Worm (Caenorhabditis elegans): Measurements from ENCODE around the gene gst-39.
"Not testable (repeated sequence)": the region's sequence is repeated elsewhere in the genome, so short reads cannot be mapped to it uniquely, and the experiment has no call there.

gst-39 gene

ce11 chrII:15171816-15172215, at the start of gene gst-39:
gst-39 (minus strand) TSS chrII:15171916.
- TF ChIP-seq flt-1 (GFP tag; IDR thresholded peaks at IDR 0.05); tab-1 (GFP tag; IDR thresholded peaks at IDR 0.05); cog-1 (tag; optimal IDR thresholded peaks at IDR 0.05): not testable (repeated sequence)

ce11 chrII:15220116-15220515, 48.4 kb upstream of the gst-39 start:
- TF ChIP-seq cog-1 (tag; optimal IDR thresholded peaks at IDR 0.05) (no peak), ref-1 (GFP tag; conservative IDR thresholded peaks at IDR 0.05) (no peak), tab-1 (GFP tag; IDR thresholded peaks at IDR 0.05) (no peak), ztf-23 (GFP tag; IDR thresholded peaks at IDR 0.05) (no peak), med-1 (GFP tag; optimal IDR thresholded peaks at IDR 0.05; ENCODE audit: insufficient read depth) (no peak), klf-2 (GFP tag; conservative IDR thresholded peaks at IDR 0.05) (no peak), T22C8.4 (GFP tag; IDR thresholded peaks at IDR 0.05) (no peak), flt-1 (GFP tag; IDR thresholded peaks at IDR 0.05) (no peak), ztf-29 (GFP tag; IDR thresholded peaks at IDR 0.05) (no peak)

DNA sequence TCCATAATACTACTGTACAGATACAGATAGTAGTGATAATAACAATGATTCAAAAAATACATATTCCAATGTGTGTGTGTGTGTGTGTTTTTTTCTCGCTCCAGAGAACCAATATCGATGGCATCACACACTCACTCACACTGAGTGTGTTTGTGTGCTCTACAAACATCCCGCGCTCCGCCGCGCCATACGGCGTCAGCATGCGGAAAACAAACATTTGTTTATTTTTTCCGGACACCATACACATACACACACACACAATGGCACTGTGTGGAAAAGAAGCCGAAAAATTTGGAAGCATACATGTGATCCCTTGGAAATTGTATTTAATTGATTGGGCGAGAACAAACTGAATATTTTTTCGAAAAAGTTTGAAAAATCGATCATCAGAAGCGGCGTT, 47.3 kb upstream of the gst-39 start:
- TF ChIP-seq flt-1 (GFP tag; IDR thresholded peaks at IDR 0.05) = no peak
- TF ChIP-seq med-1 (GFP tag; optimal IDR thresholded peaks at IDR 0.05; ENCODE audit: insufficient read depth) = no peak
- no peak for TF ChIP-seq cog-1 (tag; optimal IDR thresholded peaks at IDR 0.05)
- no peak for TF ChIP-seq tab-1 (GFP tag; IDR thresholded peaks at IDR 0.05)
- no peak for TF ChIP-seq ztf-23 (GFP tag; IDR thresholded peaks at IDR 0.05)
- no peak for TF ChIP-seq ztf-29 (GFP tag; IDR thresholded peaks at IDR 0.05)
- no peak for TF ChIP-seq ref-1 (GFP tag; conservative IDR thresholded peaks at IDR 0.05)
- TF ChIP-seq klf-2 (GFP tag; conservative IDR thresholded peaks at IDR 0.05) = no peak
- TF ChIP-seq T22C8.4 (GFP tag; IDR thresholded peaks at IDR 0.05) = no peak

ce11 chrII:15218609-15219008, 46.9 kb upstream of the gst-39 start:
- TF ChIP-seq ztf-29 (GFP tag; IDR thresholded peaks at IDR 0.05) = no peak
- TF ChIP-seq flt-1 (GFP tag; IDR thresholded peaks at IDR 0.05) = no peak
- TF ChIP-seq ref-1 (GFP tag; conservative IDR thresholded peaks at IDR 0.05) = no peak
- no peak for TF ChIP-seq ztf-23 (GFP tag; IDR thresholded peaks at IDR 0.05)
- no peak for TF ChIP-seq med-1 (GFP tag; optimal IDR thresholded peaks at IDR 0.05; ENCODE audit: insufficient read depth)
- no peak for TF ChIP-seq klf-2 (GFP tag; conservative IDR thresholded peaks at IDR 0.05)
- TF ChIP-seq tab-1 (GFP tag; IDR thresholded peaks at IDR 0.05) = no peak
- TF ChIP-seq cog-1 (tag; optimal IDR thresholded peaks at IDR 0.05) = no peak
- TF ChIP-seq T22C8.4 (GFP tag; IDR thresholded peaks at IDR 0.05) = no peak

- TF ChIP-seq flt-1 (GFP tag; IDR thresholded peaks at IDR 0.05) = 0 out of 2 replicates have a peak, but pooled peaks have one; percentile 31
- TF ChIP-seq T22C8.4 (GFP tag; IDR thresholded peaks at IDR 0.05) = no peak
- 0 out of 2 replicates have a peak, but pooled peaks have one; percentile 34 for TF ChIP-seq tab-1 (GFP tag; IDR thresholded peaks at IDR 0.05)
- TF ChIP-seq klf-2 (GFP tag; conservative IDR thresholded peaks at IDR 0.05) = no peak
- TF ChIP-seq cog-1 (tag; optimal IDR thresholded peaks at IDR 0.05) = no peak
Observed at ce11 chrII:15217949-15218348, 46.2 kb upstream of the gst-39 start.

ce11 chrII:15213732-15214131, 42.0 kb upstream of the gst-39 start:
- TF ChIP-seq T22C8.4 (GFP tag; IDR thresholded peaks at IDR 0.05) (no peak), ztf-23 (GFP tag; IDR thresholded peaks at IDR 0.05) (no peak), tab-1 (GFP tag; IDR thresholded peaks at IDR 0.05) (no peak), klf-2 (GFP tag; conservative IDR thresholded peaks at IDR 0.05) (no peak), cog-1 (tag; optimal IDR thresholded peaks at IDR 0.05) (no peak), ztf-29 (GFP tag; IDR thresholded peaks at IDR 0.05) (no peak), flt-1 (GFP tag; IDR thresholded peaks at IDR 0.05) (no peak), ref-1 (GFP tag; conservative IDR thresholded peaks at IDR 0.05) (no peak), med-1 (GFP tag; optimal IDR thresholded peaks at IDR 0.05; ENCODE audit: insufficient read depth) (no peak)

ce11 chrII:15212260-15212914, 40.7 kb upstream of the gst-39 start:
- peak; percentile 32; the same call in 1 of the 2 replicates for TF ChIP-seq ztf-23 (GFP tag; IDR thresholded peaks at IDR 0.05)
- TF ChIP-seq cog-1 (tag; optimal IDR thresholded peaks at IDR 0.05) = no peak

ce11 chrII:15209309-15209708, 37.6 kb upstream of the gst-39 start:
- no peak for TF ChIP-seq flt-1 (GFP tag; IDR thresholded peaks at IDR 0.05)
- TF ChIP-seq ref-1 (GFP tag; conservative IDR thresholded peaks at IDR 0.05) = no peak
- no peak for TF ChIP-seq ztf-23 (GFP tag; IDR thresholded peaks at IDR 0.05)
- no peak for TF ChIP-seq ztf-29 (GFP tag; IDR thresholded peaks at IDR 0.05)
- no peak for TF ChIP-seq T22C8.4 (GFP tag; IDR thresholded peaks at IDR 0.05)
- TF ChIP-seq tab-1 (GFP tag; IDR thresholded peaks at IDR 0.05) = no peak
- TF ChIP-seq klf-2 (GFP tag; conservative IDR thresholded peaks at IDR 0.05) = no peak
- no peak for TF ChIP-seq med-1 (GFP tag; optimal IDR thresholded peaks at IDR 0.05; ENCODE audit: insufficient read depth)
- TF ChIP-seq cog-1 (tag; optimal IDR thresholded peaks at IDR 0.05) = no peak

ce11 chrII:15208874-15209273, 37.2 kb upstream of the gst-39 start:
- TF ChIP-seq ref-1 (GFP tag; conservative IDR thresholded peaks at IDR 0.05) (no peak), ztf-29 (GFP tag; IDR thresholded peaks at IDR 0.05) (peak; percentile 66; the same call in 1 of the 2 replicates), ztf-23 (GFP tag; IDR thresholded peaks at IDR 0.05) (no peak), flt-1 (GFP tag; IDR thresholded peaks at IDR 0.05) (no peak), cog-1 (tag; optimal IDR thresholded peaks at IDR 0.05) (no peak), klf-2 (GFP tag; conservative IDR thresholded peaks at IDR 0.05) (no peak), T22C8.4 (GFP tag; IDR thresholded peaks at IDR 0.05) (no peak), med-1 (GFP tag; optimal IDR thresholded peaks at IDR 0.05; ENCODE audit: insufficient read depth) (no peak)

ce11 chrII:15208151-15208550, 36.4 kb upstream of the gst-39 start:
- TF ChIP-seq T22C8.4 (GFP tag; IDR thresholded peaks at IDR 0.05) (no peak), tab-1 (GFP tag; IDR thresholded peaks at IDR 0.05) (no peak), klf-2 (GFP tag; conservative IDR thresholded peaks at IDR 0.05) (no peak), cog-1 (tag; optimal IDR thresholded peaks at IDR 0.05) (no peak), ref-1 (GFP tag; conservative IDR thresholded peaks at IDR 0.05) (no peak), flt-1 (GFP tag; IDR thresholded peaks at IDR 0.05) (no peak), med-1 (GFP tag; optimal IDR thresholded peaks at IDR 0.05; ENCODE audit: insufficient read depth) (no peak), ztf-23 (GFP tag; IDR thresholded peaks at IDR 0.05) (no peak), ztf-29 (GFP tag; IDR thresholded peaks at IDR 0.05) (no peak)

Measured in whole organism, midembryonic.